Worm (Caenorhabditis elegans) whole organism, L3 larva: Measurements from ENCODE around the gene mdt-21.

ENCODE experiments used
- ZK546.5 ChIP-seq: sonication (generic microtip); optimal IDR thresholded peaks from 2 replicates; lab custom pipeline; 2017; ENCODE audit warnings: missing biosample characterization, missing genetic modification characterization
- ceh-28 ChIP-seq: fragments of 150-350 bp; optimal IDR thresholded peaks from 2 replicates; lab custom pipeline; 2014; ENCODE audit warnings: missing biosample characterization, missing genetic modification reagents, missing genetic modification characterization
- ceh-82 ChIP-seq: fragments of 150-350 bp; optimal IDR thresholded peaks from 2 replicates; lab custom pipeline; 2014; ENCODE audit warnings: missing biosample characterization, missing genetic modification characterization
- ceh-9 ChIP-seq: sonication (generic microtip); optimal IDR thresholded peaks from 2 replicates; lab custom pipeline; 2018; ENCODE audit warnings: missing biosample characterization, missing genetic modification characterization
- daf-12 ChIP-seq: fragments of 150-350 bp; optimal IDR thresholded peaks from 2 replicates; lab custom pipeline; 2014; ENCODE audit warnings: missing biosample characterization, missing genetic modification reagents, missing genetic modification characterization
- egl-27 ChIP-seq: sonication (generic microtip); optimal IDR thresholded peaks from 4 replicates; lab custom pipeline; 2017; ENCODE audit warnings: missing biosample characterization, missing genetic modification reagents, missing genetic modification characterization
- egl-5 ChIP-seq: fragments of 150-350 bp; optimal IDR thresholded peaks from 2 replicates; lab custom pipeline; 2017; ENCODE audit warnings: missing biosample characterization, missing genetic modification reagents, missing genetic modification characterization, inconsistent platforms
- elt-2 ChIP-seq: sonication (generic microtip); optimal IDR thresholded peaks from 2 replicates; lab custom pipeline; 2016; ENCODE audit warnings: missing genetic modification reagents, mild to moderate bottlenecking, missing genetic modification characterization, missing compliant biosample characterization
- elt-3 ChIP-seq, 3 experiments: fragments of 150-350 bp in 1 of 3; sonication (generic microtip) in 2 of 3; optimal IDR thresholded peaks; 2 replicates in 2 of 3; 4 replicates in 1 of 3; lab custom pipeline; 2014 to 2017; ENCODE audit warnings: missing biosample characterization in 3 of 3, missing genetic modification characterization in 3 of 3
- fkh-10 ChIP-seq: sonication (generic microtip); optimal IDR thresholded peaks from 2 replicates; lab custom pipeline; 2017; ENCODE audit warnings: missing biosample characterization, missing genetic modification reagents, missing genetic modification characterization
- fkh-2 ChIP-seq: fragments of 150-350 bp; optimal IDR thresholded peaks from 2 replicates; lab custom pipeline; 2014; ENCODE audit warnings: missing biosample characterization, missing genetic modification reagents, missing genetic modification characterization
- hmg-11 ChIP-seq: sonication (generic microtip); optimal IDR thresholded peaks from 2 replicates; lab custom pipeline; 2016; ENCODE audit warnings: missing genetic modification characterization, missing compliant biosample characterization
- jun-1 ChIP-seq: fragments of 150-350 bp; optimal IDR thresholded peaks from 2 replicates; lab custom pipeline; 2014; ENCODE audit warnings: missing biosample characterization, missing genetic modification reagents, missing genetic modification characterization
- lin-15B ChIP-seq: fragments of 150-350 bp; optimal IDR thresholded peaks from 2 replicates; lab custom pipeline; 2014; ENCODE audit warnings: missing biosample characterization, missing genetic modification characterization
- lin-39 ChIP-seq: fragments of 150-350 bp; optimal IDR thresholded peaks from 2 replicates; lab custom pipeline; 2018; ENCODE audit warnings: missing biosample characterization, missing genetic modification reagents, missing genetic modification characterization
- lsy-12 ChIP-seq: sonication (generic microtip); optimal IDR thresholded peaks from 2 replicates; lab custom pipeline; 2016; ENCODE audit warnings: mild to moderate bottlenecking, missing genetic modification characterization, missing compliant biosample characterization
- mdl-1 ChIP-seq: fragments of 150-350 bp; optimal IDR thresholded peaks from 2 replicates; lab custom pipeline; 2014; ENCODE audit warnings: missing biosample characterization, missing genetic modification characterization
- mml-1 ChIP-seq: fragments of 150-350 bp; sonication (generic microtip); optimal IDR thresholded peaks from 3 replicates; lab custom pipeline; 2014; ENCODE audit warnings: missing biosample characterization, missing genetic modification characterization
- nfya-1 ChIP-seq: sonication (generic microtip); optimal IDR thresholded peaks from 2 replicates; lab custom pipeline; 2017; ENCODE audit warnings: missing genetic modification characterization, mild to moderate bottlenecking, missing compliant biosample characterization, antibody characterized with exemption, moderate library complexity; ENCODE audit not compliant: insufficient read depth
- nhr-11 ChIP-seq: fragments of 150-350 bp; optimal IDR thresholded peaks from 2 replicates; lab custom pipeline; 2014; ENCODE audit warnings: missing biosample characterization, missing genetic modification characterization
- nhr-12 ChIP-seq: fragments of 150-350 bp; optimal IDR thresholded peaks from 2 replicates; lab custom pipeline; 2014; ENCODE audit warnings: missing biosample characterization, missing genetic modification characterization
- nhr-23 ChIP-seq: fragments of 150-350 bp; optimal IDR thresholded peaks from 2 replicates; lab custom pipeline; 2014; ENCODE audit warnings: missing biosample characterization, missing genetic modification reagents, missing genetic modification characterization
- nhr-237 ChIP-seq: fragments of 150-350 bp; optimal IDR thresholded peaks from 2 replicates; lab custom pipeline; 2014; ENCODE audit warnings: missing biosample characterization, missing genetic modification characterization
- nhr-25 ChIP-seq: sonication (generic microtip); optimal IDR thresholded peaks from 2 replicates; lab custom pipeline; 2017; ENCODE audit warnings: missing biosample characterization, missing genetic modification characterization
- nhr-28 ChIP-seq: fragments of 150-350 bp; optimal IDR thresholded peaks from 2 replicates; lab custom pipeline; 2014; ENCODE audit warnings: missing biosample characterization, missing genetic modification characterization
- nhr-43 ChIP-seq: sonication (generic microtip); optimal IDR thresholded peaks from 2 replicates; lab custom pipeline; 2016; ENCODE audit warnings: mild to moderate bottlenecking, missing genetic modification characterization, missing compliant biosample characterization; ENCODE audit not compliant: poor library complexity, severe bottlenecking
- nhr-76 ChIP-seq: fragments of 150-350 bp; sonication (generic microtip); optimal IDR thresholded peaks from 5 replicates; lab custom pipeline; 2014; ENCODE audit warnings: missing biosample characterization, missing genetic modification characterization
- pha-4 ChIP-seq: fragments of 150-350 bp; optimal IDR thresholded peaks from 2 replicates; lab custom pipeline; 2014; ENCODE audit warnings: missing biosample characterization, missing genetic modification reagents, missing genetic modification characterization
- sea-2 ChIP-seq: fragments of 150-350 bp; sonication (generic microtip); optimal IDR thresholded peaks from 4 replicates; lab custom pipeline; 2014; ENCODE audit warnings: missing biosample characterization, missing genetic modification reagents, missing genetic modification characterization
- skn-1 ChIP-seq: fragments of 150-350 bp; optimal IDR thresholded peaks from 2 replicates; lab custom pipeline; 2014; ENCODE audit warnings: missing biosample characterization, missing genetic modification characterization
- snpc-4 ChIP-seq: fragments of 150-350 bp; optimal IDR thresholded peaks from 2 replicates; lab custom pipeline; 2014; ENCODE audit warnings: missing biosample characterization, missing genetic modification characterization
- tbx-2 ChIP-seq: sonication (generic microtip); optimal IDR thresholded peaks from 2 replicates; lab custom pipeline; 2016; ENCODE audit warnings: mild to moderate bottlenecking, missing genetic modification characterization, missing compliant biosample characterization
- unc-39 ChIP-seq: sonication (generic microtip); optimal IDR thresholded peaks from 4 replicates; lab custom pipeline; 2017; ENCODE audit warnings: missing biosample characterization, missing genetic modification characterization
- unc-62 ChIP-seq: fragments of 150-350 bp; sonication (generic microtip); optimal IDR thresholded peaks from 4 replicates; lab custom pipeline; 2014; ENCODE audit warnings: missing biosample characterization, missing genetic modification reagents, missing genetic modification characterization
- ztf-11 ChIP-seq: fragments of 150-350 bp; optimal IDR thresholded peaks from 2 replicates; lab custom pipeline; 2014; ENCODE audit warnings: missing biosample characterization, missing genetic modification characterization
- ztf-4 ChIP-seq: fragments of 150-350 bp; optimal IDR thresholded peaks from 2 replicates; lab custom pipeline; 2014; ENCODE audit warnings: missing biosample characterization, missing genetic modification characterization

The mdt-21 gene

ce11 chrIII:11825654-11826053 lies 48.2 kb downstream of the mdt-21 start:
- no peak for TF ChIP-seq ztf-4
- peak; percentile 48 for TF ChIP-seq elt-2 (tag; lab: Kevin White, UChicago)
- TF ChIP-seq fkh-10, result peak; percentile 25
- peak; percentile 18 for TF ChIP-seq lsy-12 (tag; lab: Kevin White, UChicago)
- TF ChIP-seq nhr-25 (tag; lab: Kevin White, UChicago), result peak; percentile 60
- TF ChIP-seq ztf-11 (tag; lab: Kevin White, UChicago), result no peak
- no peak for TF ChIP-seq mml-1
- no peak for TF ChIP-seq nhr-237
- TF ChIP-seq fkh-2 (tag; lab: Kevin White, UChicago), result no peak
- peak; percentile 46 for TF ChIP-seq hmg-11 (tag; lab: Kevin White, UChicago)
- TF ChIP-seq elt-3 (tag; optimal IDR thresholded peaks at IDR 0.05; lab: Kevin White, UChicago), result no peak
- TF ChIP-seq nhr-43 (tag; lab: Kevin White, UChicago), result no peak
- peak; percentile 78 for TF ChIP-seq pha-4 (tag; lab: Kevin White, UChicago)
- no peak for TF ChIP-seq tbx-2
- no peak for TF ChIP-seq nhr-76 (tag; lab: Kevin White, UChicago)
- no peak for TF ChIP-seq ZK546.5 (tag; lab: Kevin White, UChicago)
- no peak for TF ChIP-seq daf-12
- no peak for TF ChIP-seq ceh-28 (tag; lab: Kevin White, UChicago)
- TF ChIP-seq unc-62 (GFP tag; lab: Kevin White, UChicago), result no peak
- no peak for TF ChIP-seq mdl-1 (tag; lab: Kevin White, UChicago)
- no peak for TF ChIP-seq nhr-28 (tag; lab: Kevin White, UChicago)
- no peak for TF ChIP-seq unc-39 (tag; lab: Kevin White, UChicago)
- no peak for TF ChIP-seq egl-27
- peak; percentile 85 for TF ChIP-seq snpc-4 (tag; lab: Kevin White, UChicago)
- peak; percentile 91 for TF ChIP-seq nfya-1 (tag; lab: Kevin White, UChicago)
- no peak for TF ChIP-seq ceh-9
- no peak for TF ChIP-seq nhr-11 (tag; lab: Kevin White, UChicago)
- no peak for TF ChIP-seq nhr-23
- peak; percentile 69 for TF ChIP-seq egl-5 (tag; lab: Kevin White, UChicago)
- peak; percentile 86 for TF ChIP-seq lin-15B (tag; lab: Kevin White, UChicago)
- peak; percentile 54 for TF ChIP-seq skn-1
- TF ChIP-seq lin-39 (tag; lab: Kevin White, UChicago), result peak; percentile 94
- no peak for TF ChIP-seq nhr-12
- TF ChIP-seq ceh-82, result no peak

- TF ChIP-seq nfya-1 (tag; lab: Kevin White, UChicago) (no peak), jun-1 (tag; lab: Kevin White, UChicago) (no peak), sea-2 (GFP tag; lab: Kevin White, UChicago) (no peak), egl-27 (no peak), tbx-2 (no peak), elt-2 (tag; lab: Kevin White, UChicago) (no peak), unc-62 (GFP tag; lab: Kevin White, UChicago) (no peak), ceh-28 (tag; lab: Kevin White, UChicago) (no peak), fkh-10 (no peak)
- TF ChIP-seq, all 47 proteins: peak for 0
Observed at ce11 chrIII:11826118-11826517, 48.7 kb downstream of the mdt-21 start, which contains the start of gene rsp-8. Gene rsp-8 (plus strand): TSS chrIII:11826418.

- TF ChIP-seq elt-3 (tag; optimal IDR thresholded peaks at IDR 0.05; lab: Kevin White, UChicago) (no peak), nfya-1 (tag; lab: Kevin White, UChicago) (peak; percentile 98), lin-15B (tag; lab: Kevin White, UChicago) (peak; percentile 2)
Observed at ce11 chrIII:11829062-11829461, 51.6 kb downstream of the mdt-21 start.
